Fruit fly (Drosophila melanogaster): ENCODE measurements around the gene Pdp1.

Gene Pdp1

DNA sequence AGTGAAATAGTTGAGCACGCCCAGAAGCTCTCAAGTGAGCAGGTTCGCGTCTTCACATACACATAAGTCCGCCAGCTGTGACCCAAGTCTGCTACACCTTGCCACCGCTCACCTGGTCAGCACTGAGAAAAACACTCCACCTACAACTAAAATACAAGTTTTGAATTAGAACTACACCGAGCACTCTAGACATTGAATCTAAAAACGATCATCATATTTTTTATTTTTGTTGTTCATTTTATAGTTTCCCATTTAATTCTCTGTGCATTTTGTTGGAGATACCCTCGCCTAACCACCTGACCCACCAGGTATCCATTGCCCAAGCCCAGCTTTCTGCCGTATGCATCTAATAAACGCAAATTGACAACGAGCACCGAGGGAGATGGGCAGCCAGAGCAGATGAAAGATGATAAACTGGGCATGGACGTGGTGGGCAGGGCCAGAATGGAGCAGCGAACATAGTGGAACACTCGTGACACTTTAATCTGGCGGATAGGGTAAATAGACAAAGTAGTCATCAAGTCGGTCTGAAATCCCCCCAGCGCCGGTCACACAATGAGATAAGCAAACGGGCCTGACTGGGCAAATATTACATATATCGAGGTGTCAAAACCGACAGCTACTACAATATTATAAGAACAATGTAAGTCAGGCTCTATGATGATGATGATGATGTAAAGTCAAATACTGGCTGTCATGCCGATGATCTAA lies 25.8 kb downstream of the Pdp1 start:
- TF ChIP-seq dl (GFP tag; optimal IDR thresholded peaks at IDR 0.05; ENCODE audit: insufficient read depth in 1 of 2, partially characterized antibody in 2 of 2) (no peak), sv (GFP tag; optimal IDR thresholded peaks at IDR 0.05) (no peak), Vsx2 (GFP tag; optimal IDR thresholded peaks at IDR 0.05; ENCODE audit: partially characterized antibody) (no peak), br (GFP tag; optimal IDR thresholded peaks at IDR 0.05) (no peak), brk (GFP tag; optimal IDR thresholded peaks at IDR 0.05) (no peak), h (GFP tag; optimal IDR thresholded peaks at IDR 0.05) (no peak)

DNA sequence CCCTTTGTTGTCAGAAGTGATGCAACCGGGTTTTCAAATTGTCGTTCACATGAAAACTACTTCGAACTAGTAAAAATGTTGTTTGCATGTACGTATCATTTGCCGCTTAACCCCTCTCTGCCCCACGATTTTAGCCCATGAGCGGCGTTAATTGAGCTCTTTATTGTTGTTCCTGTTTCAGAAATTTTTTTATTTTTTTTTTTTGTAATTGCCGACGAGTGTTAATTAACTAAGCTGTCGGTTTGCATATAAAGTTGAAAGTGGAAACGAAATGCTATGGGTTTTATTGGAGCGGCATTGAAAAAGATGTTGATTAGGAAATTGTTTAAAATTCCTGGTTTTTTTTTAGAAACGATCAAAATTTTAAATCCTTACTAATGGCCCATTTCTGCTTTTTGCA lies 28.8 kb downstream of the Pdp1 start:
- TF ChIP-seq Hr78 (GFP tag; optimal IDR thresholded peaks at IDR 0.05) (no peak), N (GFP tag; optimal IDR thresholded peaks at IDR 0.05) (no peak), jim (GFP tag; optimal IDR thresholded peaks at IDR 0.05) (no peak), lola (GFP tag; optimal IDR thresholded peaks at IDR 0.05) (no peak), dmrt93B (GFP tag; optimal IDR thresholded peaks at IDR 0.05) (no peak), Hr83 (GFP tag; optimal IDR thresholded peaks at IDR 0.05; ENCODE audit: poor library complexity, severe bottlenecking) (no peak), HLH106 (tag; optimal IDR thresholded peaks at IDR 0.05) (no peak), sage (GFP tag; optimal IDR thresholded peaks at IDR 0.05) (no peak), fru (GFP tag; optimal IDR thresholded peaks at IDR 0.05) (no peak), sv (GFP tag; optimal IDR thresholded peaks at IDR 0.05) (no peak), OdsH (GFP tag; optimal IDR thresholded peaks at IDR 0.05) (no peak), GATAd (GFP tag; optimal IDR thresholded peaks at IDR 0.05) (no peak), br (GFP tag; optimal IDR thresholded peaks at IDR 0.05) (no peak), foxo (GFP tag; optimal IDR thresholded peaks at IDR 0.05) (no peak), dl (GFP tag; optimal IDR thresholded peaks at IDR 0.05; ENCODE audit: insufficient read depth in 1 of 2, partially characterized antibody in 2 of 2) (no peak)

DNA sequence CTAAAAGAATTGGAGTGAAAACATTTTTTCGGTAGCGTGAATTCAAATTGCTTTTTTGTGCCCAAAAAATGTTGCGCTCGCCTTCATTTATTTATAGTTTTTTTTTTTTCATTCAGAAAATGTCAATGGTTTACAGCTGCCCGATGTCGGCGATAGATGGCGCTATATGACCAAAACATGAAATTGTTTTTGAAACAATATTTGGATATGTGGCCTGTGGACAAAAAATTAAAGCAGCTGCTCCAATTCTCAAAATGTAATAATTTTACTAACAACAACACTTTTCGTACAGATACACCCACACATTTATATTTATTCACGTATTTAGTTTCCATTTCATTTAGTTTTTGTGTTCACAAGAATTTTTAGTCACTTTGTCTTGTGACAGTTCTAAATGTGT lies 29.4 kb downstream of the Pdp1 start:
- TF ChIP-seq CrebA (GFP tag; optimal IDR thresholded peaks at IDR 0.05; ENCODE audit: borderline replicate concordance) (no peak), br (GFP tag; optimal IDR thresholded peaks at IDR 0.05) (no peak), woc (GFP tag; optimal IDR thresholded peaks at IDR 0.05) (no peak), CG9705 (GFP tag; optimal IDR thresholded peaks at IDR 0.05) (no peak), dmrt93B (GFP tag; optimal IDR thresholded peaks at IDR 0.05) (no peak), Sp1 (GFP tag; optimal IDR thresholded peaks at IDR 0.05) (no peak), N (GFP tag; optimal IDR thresholded peaks at IDR 0.05) (no peak), Jra (GFP tag; optimal IDR thresholded peaks at IDR 0.05) (no peak), dl (GFP tag; optimal IDR thresholded peaks at IDR 0.05; ENCODE audit: insufficient read depth in 1 of 2, partially characterized antibody in 2 of 2) (no peak), rgr (GFP tag; optimal IDR thresholded peaks at IDR 0.05) (no peak), lola (GFP tag; optimal IDR thresholded peaks at IDR 0.05) (no peak), Hr83 (GFP tag; optimal IDR thresholded peaks at IDR 0.05; ENCODE audit: poor library complexity, severe bottlenecking) (no peak), OdsH (GFP tag; optimal IDR thresholded peaks at IDR 0.05) (no peak), Hnf4 (GFP tag; optimal IDR thresholded peaks at IDR 0.05) (no peak), pan (optimal IDR thresholded peaks at IDR 0.05) (no peak), tai (GFP tag; optimal IDR thresholded peaks at IDR 0.05) (no peak), Mio (GFP tag; optimal IDR thresholded peaks at IDR 0.05) (no peak)

DNA sequence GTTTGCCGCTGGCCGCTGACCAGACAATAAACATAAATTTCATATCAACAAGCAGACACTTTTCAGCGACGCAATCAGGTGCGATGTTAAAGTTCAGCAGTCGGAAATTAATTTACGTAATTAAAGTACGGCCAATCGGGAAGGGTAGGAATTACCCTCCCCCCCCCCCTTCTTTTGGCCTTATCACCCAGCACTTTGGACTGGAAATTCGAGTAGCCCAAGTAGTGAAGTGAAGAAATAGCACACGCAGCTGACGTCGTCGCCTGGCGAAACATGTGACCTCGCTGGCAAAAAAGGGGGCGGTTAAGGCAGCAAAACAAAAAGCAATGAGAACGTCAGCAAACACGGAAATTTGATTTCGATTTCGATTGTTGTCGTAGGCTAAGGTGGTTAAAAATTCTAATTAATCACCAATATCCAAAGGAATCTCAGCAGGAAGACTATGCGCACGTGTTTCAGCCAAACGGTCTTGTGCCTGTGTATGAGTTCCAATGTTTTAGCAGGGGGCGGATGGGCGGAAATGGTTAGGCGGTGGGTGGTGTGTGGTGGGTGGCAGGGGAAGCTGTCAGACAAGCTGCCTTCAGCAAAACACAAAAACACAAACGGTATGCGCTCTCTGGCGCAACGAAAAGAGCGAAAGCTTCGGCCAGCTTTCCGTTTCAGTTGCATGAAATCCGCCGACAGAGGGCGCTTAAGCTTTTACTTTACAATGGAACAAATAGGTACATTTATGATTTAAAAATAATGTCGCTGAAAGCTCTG lies 30.4 kb downstream of the Pdp1 start:
- peak; percentile 59 for TF ChIP-seq Hr83 (GFP tag; optimal IDR thresholded peaks at IDR 0.05; ENCODE audit: poor library complexity, severe bottlenecking)
- no peak for TF ChIP-seq br (GFP tag; optimal IDR thresholded peaks at IDR 0.05)
- TF ChIP-seq sage (GFP tag; optimal IDR thresholded peaks at IDR 0.05): no peak
- peak; percentile 45 for TF ChIP-seq woc (GFP tag; optimal IDR thresholded peaks at IDR 0.05)
- TF ChIP-seq Dif (GFP tag; optimal IDR thresholded peaks at IDR 0.05; ENCODE audit: partially characterized antibody): peak; percentile 4
- TF ChIP-seq dl (GFP tag; optimal IDR thresholded peaks at IDR 0.05; ENCODE audit: insufficient read depth in 1 of 2, partially characterized antibody in 2 of 2): peak in 1 of 2 experiments; percentile 8
- TF ChIP-seq Mio (GFP tag; optimal IDR thresholded peaks at IDR 0.05): no peak
- no peak for TF ChIP-seq OdsH (GFP tag; optimal IDR thresholded peaks at IDR 0.05)

All from whole organism, wandering third instar larva.